Worm (Caenorhabditis elegans) whole organism, L1 larva: ENCODE results near the gene R04B5.5.

Source experiments
- lin-13 ChIP-seq: fragments of 150-350 bp; optimal IDR thresholded peaks from 2 replicates; lab custom pipeline; 2014; ENCODE audit warnings: missing biosample characterization, missing genetic modification reagents, missing genetic modification characterization
- lin-15B ChIP-seq: fragments of 150-350 bp; sonication (generic microtip); optimal IDR thresholded peaks from 3 replicates; lab custom pipeline; 2014; ENCODE audit warnings: missing biosample characterization, missing genetic modification characterization
- lin-35 ChIP-seq, 2 experiments: fragments of 150-350 bp; optimal IDR thresholded peaks; 2 replicates each; lab custom pipeline; 2014; ENCODE audit warnings: missing biosample characterization in 2 of 2, missing genetic modification characterization in 2 of 2, missing genetic modification reagents in 2 of 2
- mdl-1 ChIP-seq, 2 experiments: fragments of 150-350 bp; optimal IDR thresholded peaks; 2 replicates each; lab custom pipeline; 2014 to 2017; ENCODE audit warnings: missing biosample characterization in 2 of 2, missing genetic modification characterization in 2 of 2, inconsistent platforms in 1 of 2
- pax-3 ChIP-seq: fragments of 200-800 bp; sonication (Bioruptor generic); optimal IDR thresholded peaks from 2 replicates; lab custom pipeline; 2018; ENCODE audit warnings: mild to moderate bottlenecking, missing genetic modification characterization, moderate library complexity, missing compliant biosample characterization
- unc-62 ChIP-seq: fragments of 150-350 bp; optimal IDR thresholded peaks from 2 replicates; lab custom pipeline; 2014; ENCODE audit warnings: missing biosample characterization, missing genetic modification reagents, missing genetic modification characterization

- TF ChIP-seq mdl-1 (tag; optimal IDR thresholded peaks at IDR 0.05; lab: Kevin White, UChicago) (no peak), lin-13 (no peak), lin-15B (tag; lab: Kevin White, UChicago) (no peak), unc-62 (GFP tag; lab: Kevin White, UChicago) (no peak), pax-3 (tag; lab: Kevin White, UChicago) (no peak), lin-35 (GFP tag; optimal IDR thresholded peaks at IDR 0.05; lab: Kevin White, UChicago) (no peak)
Measured at ce11 chrV:10091152-10091551, 3.9 kb downstream of the R04B5.5 start, which contains the start of gene R04B5.11.
